Fruit fly (Drosophila melanogaster): Measurements from ENCODE around the gene CG11977.

CG11977 gene

DNA sequence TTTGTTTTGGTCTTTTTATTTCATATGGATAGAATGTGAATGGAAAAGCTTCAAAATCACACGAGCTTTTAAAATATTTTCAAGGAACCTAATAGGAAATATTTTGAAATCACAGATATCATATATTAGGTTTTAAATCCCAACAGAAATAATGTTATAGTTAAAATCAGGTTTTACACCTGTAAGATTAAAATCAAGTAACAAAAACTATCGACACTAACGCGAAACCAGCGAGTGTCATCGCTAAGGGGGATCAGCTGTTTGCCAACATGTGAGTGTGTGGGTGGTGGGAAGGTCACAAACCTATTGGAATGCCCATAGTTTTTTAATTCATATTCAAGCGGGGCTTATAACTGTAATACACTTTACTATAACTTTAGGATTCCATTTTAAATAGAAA lies 41.2 kb downstream of the CG11977 start, which contains the start of gene hyx (continued):
- TF ChIP-seq vfl (GFP tag; optimal IDR thresholded peaks at IDR 0.05) (peak; percentile 46), onecut (GFP tag; IDR thresholded peaks at IDR 0.05) (no peak), nom (GFP tag; optimal IDR thresholded peaks at IDR 0.05) (no peak), eve (GFP tag; optimal IDR thresholded peaks at IDR 0.05) (no peak), CG12659 (GFP tag; optimal IDR thresholded peaks at IDR 0.05) (peak; percentile 23), CG9437 (GFP tag; optimal IDR thresholded peaks at IDR 0.05) (no peak), ara (GFP tag; IDR thresholded peaks at IDR 0.05) (no peak), HLH54F (GFP tag; optimal IDR thresholded peaks at IDR 0.05) (peak; percentile 13), Antp (GFP tag; optimal IDR thresholded peaks at IDR 0.05) (peak; percentile 57), CG2199 (GFP tag; IDR thresholded peaks at IDR 0.05) (0 out of 3 replicates have a peak, but pooled peaks have one; percentile 24), seq (GFP tag; IDR thresholded peaks at IDR 0.05) (no peak), B-H1 (GFP tag; IDR thresholded peaks at IDR 0.05) (no peak), E2f2 (GFP tag; IDR thresholded peaks at IDR 0.05) (no peak), Drgx (GFP tag; IDR thresholded peaks at IDR 0.05) (no peak), HHEX (GFP tag; optimal IDR thresholded peaks at IDR 0.05) (no peak), kah (GFP tag; optimal IDR thresholded peaks at IDR 0.05) (no peak), wor (GFP tag; IDR thresholded peaks at IDR 0.05) (no peak), bsh (GFP tag; optimal IDR thresholded peaks at IDR 0.05) (peak in 1 of 2 experiments; percentile 34), CG2889 (GFP tag; IDR thresholded peaks at IDR 0.05) (no peak), sug (tag; optimal IDR thresholded peaks at IDR 0.05) (peak; percentile 61), CG34376 (GFP tag; optimal IDR thresholded peaks at IDR 0.05) (peak; percentile 31), pzg (GFP tag; optimal IDR thresholded peaks at IDR 0.05) (peak; percentile 54), CG9727 (GFP tag; optimal IDR thresholded peaks at IDR 0.05) (peak; percentile 9), zf30C (GFP tag; optimal IDR thresholded peaks at IDR 0.05) (no peak), hbn (GFP tag; IDR thresholded peaks at IDR 0.05; ENCODE audit: partially characterized antibody) (peak; percentile 84), CG17328 (GFP tag; IDR thresholded peaks at IDR 0.05) (0 out of 2 replicates have a peak, but pooled peaks have one; percentile 7), luna (GFP tag; optimal IDR thresholded peaks at IDR 0.05) (no peak), B-H2 (GFP tag; optimal IDR thresholded peaks at IDR 0.05) (peak; percentile 60), CG1832 (GFP tag; optimal IDR thresholded peaks at IDR 0.05) (no peak), toy (GFP tag; IDR thresholded peaks at IDR 0.05) (no peak), CG14710 (tag; optimal IDR thresholded peaks at IDR 0.05) (peak; percentile 32), Asciz (GFP tag; optimal IDR thresholded peaks at IDR 0.05) (no peak), CG7839 (tag; optimal IDR thresholded peaks at IDR 0.05) (no peak), CoRest (tag; optimal IDR thresholded peaks at IDR 0.05) (peak; percentile 43), Jarid2 (GFP tag; optimal IDR thresholded peaks at IDR 0.05) (no peak), CG8089 (GFP tag; optimal IDR thresholded peaks at IDR 0.05) (no peak), Lim3 (GFP tag; IDR thresholded peaks at IDR 0.05) (no peak), pfk (GFP tag; optimal IDR thresholded peaks at IDR 0.05) (no peak), CG7271 (tag; optimal IDR thresholded peaks at IDR 0.05) (no peak), phol (tag; optimal IDR thresholded peaks at IDR 0.05) (peak; percentile 33), Fer1 (GFP tag; optimal IDR thresholded peaks at IDR 0.05) (peak; percentile 61), Mrtf (GFP tag; IDR thresholded peaks at IDR 0.05) (no peak), crc (GFP tag; optimal IDR thresholded peaks at IDR 0.05) (no peak), CG12942 (GFP tag; optimal IDR thresholded peaks at IDR 0.05) (no peak), prd (optimal IDR thresholded peaks at IDR 0.05) (no peak), prd (GFP tag; IDR thresholded peaks at IDR 0.05) (peak; percentile 38; the same call in 1 of the 3 replicates), HLH4C (GFP tag; IDR thresholded peaks at IDR 0.05; ENCODE audit: partially characterized antibody) (peak; percentile 65; the same call in 2 of the 3 replicates), CG13624 (GFP tag; optimal IDR thresholded peaks at IDR 0.05) (peak; percentile 49), caup (GFP tag; optimal IDR thresholded peaks at IDR 0.05; ENCODE audit: severe bottlenecking) (peak; percentile 29), slp2 (GFP tag; optimal IDR thresholded peaks at IDR 0.05) (no peak), Hr3 (GFP tag; optimal IDR thresholded peaks at IDR 0.05) (no peak)
